Fruit fly (Drosophila melanogaster) ovary, adult (tissue): Measurements from ENCODE around the gene kmr.

Experiments
- CG17801 ChIP-seq: fragments of 200-800 bp; optimal IDR thresholded peaks from 2 replicates; lab custom pipeline; 2019; ENCODE audit warnings: missing biosample characterization, mild to moderate bottlenecking, missing genetic modification characterization, moderate library complexity; ENCODE audit not compliant: partially characterized antibody

Gene kmr

dm6 chr3R:13700192-13700591, 14.8 kb upstream of the kmr start, which contains the start of gene ninaB:
Gene ninaB, plus strand, starts transcription at chr3R:13700565.
- TF ChIP-seq CG17801, result no peak

DNA sequence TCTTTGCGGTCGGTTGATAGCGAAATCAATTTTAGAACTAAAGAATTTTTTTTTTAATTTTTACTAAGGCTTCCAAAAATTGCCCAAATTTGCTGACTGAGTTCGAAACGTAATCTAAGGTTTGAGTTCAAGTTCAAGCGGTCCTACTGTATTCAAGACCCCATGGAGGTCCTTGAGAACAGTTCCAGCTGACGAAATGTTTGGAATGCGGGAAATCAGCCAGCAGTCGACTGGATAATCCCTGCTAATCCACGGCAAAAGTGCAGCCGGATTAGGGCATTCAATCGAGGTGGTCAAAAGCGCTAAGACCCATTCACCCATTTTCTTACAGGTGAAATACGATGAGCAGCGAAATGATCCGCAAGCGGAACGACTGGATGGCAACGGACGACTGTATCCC, 14.3 kb upstream of the kmr start, which contains the start of gene f-cup:
f-cup (minus strand) TSS at position 101 of the 400 bp plus-strand sequence.
- TF ChIP-seq CG17801, result no peak

dm6 chr3R:13705292-13705885, 9.6 kb upstream of the kmr start, which contains the start of gene Adgf-D:
Gene Adgf-D, minus strand, starts transcription at chr3R:13705402.
- no peak for TF ChIP-seq CG17801

DNA sequence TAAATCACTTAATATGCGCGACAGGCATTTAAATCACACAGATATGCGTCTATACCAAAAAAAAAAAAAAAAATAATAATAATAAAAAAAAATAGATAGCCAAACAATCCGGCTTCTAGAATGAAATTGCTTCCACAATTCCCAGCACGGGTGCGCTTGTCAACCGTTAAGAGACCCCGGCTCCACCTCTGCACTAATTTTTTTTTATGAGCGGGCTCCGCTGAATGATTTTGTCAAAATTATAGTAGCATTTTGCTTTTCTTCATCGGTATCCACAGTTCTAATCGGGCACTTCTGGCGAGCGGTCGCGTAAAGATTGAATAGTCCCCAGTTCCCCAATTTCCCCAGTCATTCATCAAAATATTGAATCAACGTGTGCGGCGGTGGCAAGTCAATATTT, 8.6 kb upstream of the kmr start, which contains the start of gene Adgf-C:
Adgf-C (plus strand) TSS at position 301 of the 400 bp plus-strand sequence.
- TF ChIP-seq CG17801, result no peak

DNA sequence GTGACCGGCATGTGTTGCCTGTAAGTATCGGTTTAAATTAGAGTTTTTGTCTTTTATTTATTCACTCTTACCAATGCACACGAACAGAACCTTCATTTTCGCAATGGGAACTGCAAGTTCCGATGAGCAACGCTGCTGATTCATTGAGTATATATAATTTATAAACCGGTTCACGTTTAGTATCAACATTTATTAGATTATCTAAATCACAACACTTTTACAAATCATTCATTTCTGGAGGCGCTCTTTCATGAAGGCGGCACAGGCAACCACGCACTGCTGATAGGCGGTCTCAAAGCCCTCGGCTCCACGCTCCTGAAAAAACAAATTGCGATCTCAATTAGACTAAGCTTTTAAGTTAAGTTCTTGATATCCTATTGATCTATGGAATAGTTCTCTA, 5.2 kb upstream of the kmr start, which contains the start of gene Argp:
Argp (minus strand) TSS at position 101 of the 400 bp plus-strand sequence.
- TF ChIP-seq CG17801, result no peak

dm6 chr3R:13710645-13711044, 4.4 kb upstream of the kmr start:
- TF ChIP-seq CG17801, result peak; percentile 34

DNA sequence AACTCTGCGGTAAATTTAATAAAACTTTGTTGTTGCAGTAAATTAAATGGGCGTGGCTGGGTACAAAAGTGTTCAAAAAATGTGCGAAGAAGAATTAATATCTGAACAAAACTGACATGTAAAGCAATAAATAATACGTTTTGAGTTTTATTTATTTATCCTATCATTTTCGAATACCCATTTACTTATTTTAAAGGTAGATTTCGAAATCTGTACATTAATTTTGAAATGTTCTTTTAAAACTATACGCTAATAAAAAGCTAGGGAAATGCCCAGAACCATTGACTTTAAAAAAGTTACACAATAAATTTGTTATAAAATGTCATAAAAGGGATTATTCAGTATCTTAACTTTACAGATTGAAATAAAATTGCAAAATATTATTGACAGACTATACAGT, 3.3 kb upstream of the kmr start, which contains the start of the genes primo-1 and primo-2:
primo-1 (minus strand) TSS at position 101 of the 400 bp plus-strand sequence.
primo-2 (minus strand) TSS at position 101 of the 400 bp plus-strand sequence.
- no peak for TF ChIP-seq CG17801

dm6 chr3R:13713541-13713940, 1.5 kb upstream of the kmr start:
- TF ChIP-seq CG17801, result no peak

DNA sequence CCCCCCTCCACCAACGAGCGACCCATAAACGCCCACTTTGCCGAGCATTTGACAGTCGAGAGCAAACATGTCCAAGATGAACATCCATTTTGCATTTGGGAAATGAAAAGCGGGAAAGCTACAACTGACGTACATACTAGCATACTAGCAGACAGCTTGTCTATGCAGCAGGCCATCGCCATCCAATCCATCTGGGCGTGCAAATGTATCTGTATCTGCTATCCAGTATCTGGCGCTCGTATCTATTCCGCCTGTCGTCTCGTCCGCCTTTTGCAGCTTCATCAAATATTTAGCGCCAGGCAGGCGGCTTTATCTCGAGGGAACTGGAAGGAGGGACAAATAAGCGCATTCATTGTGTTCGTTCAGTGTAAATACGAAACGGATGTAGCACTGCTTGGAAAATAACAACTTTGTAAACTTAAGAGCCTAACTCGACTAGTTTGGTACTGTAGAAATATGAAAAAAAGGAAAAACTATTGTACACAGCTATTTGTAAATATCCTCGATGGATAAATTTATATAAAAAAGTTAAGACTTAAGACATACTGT, 949 bp upstream of the kmr start:
- no peak for TF ChIP-seq CG17801

- no peak for TF ChIP-seq CG17801
Measured at dm6 chr3R:13715674-13716454, 857 bp downstream of the kmr start.

DNA sequence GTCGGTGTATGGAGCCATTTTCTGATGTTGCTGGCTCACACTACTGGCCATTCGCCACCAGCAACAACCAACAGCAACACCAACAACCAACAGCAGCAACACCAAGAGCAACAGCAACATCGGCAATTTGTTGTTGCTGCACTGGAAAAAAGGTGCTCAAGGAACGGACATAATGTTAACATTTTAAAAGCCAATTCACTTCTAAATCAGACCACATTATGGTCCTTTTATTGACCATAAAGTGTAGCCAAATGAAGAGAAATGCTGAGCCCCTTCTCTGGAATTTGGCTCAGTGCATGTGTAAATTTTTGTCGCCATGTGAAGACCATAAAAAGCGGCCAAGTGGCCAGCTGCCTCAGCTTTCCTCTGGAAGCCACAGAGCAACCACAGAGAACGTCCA, 1.8 kb downstream of the kmr start:
- no peak for TF ChIP-seq CG17801

DNA sequence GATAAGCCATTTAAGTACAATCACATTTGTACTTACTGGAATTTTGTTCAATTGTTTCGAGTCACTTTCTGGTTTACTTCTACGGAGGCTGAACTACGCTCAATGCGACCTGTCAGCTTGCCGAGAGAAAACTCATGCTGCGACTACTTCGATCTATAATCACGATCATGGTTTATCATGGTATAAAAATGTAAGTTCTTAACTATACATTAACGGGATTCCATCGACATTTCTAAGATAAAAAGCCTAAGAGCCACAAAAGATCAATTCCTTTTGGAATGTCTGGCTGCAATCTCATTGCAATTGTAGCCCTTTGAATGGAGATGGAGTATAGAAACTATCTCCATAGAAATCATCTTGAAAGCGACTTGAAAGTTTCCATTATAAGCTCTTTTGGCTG, 3.1 kb downstream of the kmr start, which contains the start of gene Ubc87F:
Ubc87F (minus strand) TSS at position 101 of the 400 bp plus-strand sequence.
- TF ChIP-seq CG17801, result no peak

DNA sequence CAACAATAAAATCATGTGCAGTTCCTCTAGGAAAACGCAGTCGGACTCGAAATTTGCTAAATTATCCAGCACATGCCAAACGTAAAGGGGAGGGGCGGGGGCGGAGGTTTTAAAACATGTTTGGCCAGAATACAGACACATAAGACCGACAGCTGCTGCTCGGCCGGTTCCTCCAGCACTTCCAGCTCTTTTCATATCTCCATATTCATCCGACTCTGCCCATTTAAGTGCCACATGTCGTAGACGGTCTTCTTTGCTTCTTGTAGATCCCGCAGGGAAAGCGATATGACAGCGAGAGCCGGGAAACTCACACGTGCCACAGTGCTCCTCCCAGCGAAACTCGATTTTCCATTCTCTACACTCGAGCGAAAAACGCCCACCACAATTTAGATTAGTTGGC, 4.0 kb downstream of the kmr start:
- TF ChIP-seq CG17801, result no peak

dm6 chr3R:13720798-13721197, 5.8 kb downstream of the kmr start:
- peak; percentile 30 for TF ChIP-seq CG17801

DNA sequence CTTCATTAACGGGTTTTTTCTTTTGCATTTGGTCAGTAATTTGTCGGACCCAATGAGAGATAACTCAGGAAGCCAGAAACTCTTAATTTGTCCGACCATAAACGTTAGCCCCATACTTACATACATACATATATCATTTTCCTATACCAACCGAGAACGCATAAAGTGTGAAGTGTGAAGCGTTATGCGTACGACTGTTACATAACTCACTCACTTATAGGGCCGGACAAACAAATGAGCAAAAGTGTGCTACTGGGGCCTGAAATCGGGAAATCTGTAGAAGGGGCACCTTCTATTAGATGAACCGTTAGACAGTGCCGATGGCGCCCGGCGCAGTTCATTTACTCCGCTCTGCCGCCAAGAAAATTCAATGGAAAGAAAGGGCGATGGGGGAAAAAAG, 7.0 kb downstream of the kmr start:
- no peak for TF ChIP-seq CG17801

- peak; percentile 92 for TF ChIP-seq CG17801
Measured at dm6 chr3R:13722451-13722850, 7.4 kb downstream of the kmr start.

dm6 chr3R:13724029-13724638, 9.1 kb downstream of the kmr start:
- no peak for TF ChIP-seq CG17801
